Fruit fly (Drosophila melanogaster) Kc167 (cell line): Measurements from ENCODE around the gene CG7728.

Source experiments
- Myc ChIP-seq: fragments of >200 bp; optimal IDR thresholded peaks from 2 replicates; lab custom pipeline; 2017; ENCODE audit warnings: missing external identifiers
- h ChIP-seq: fragments of >200 bp; optimal IDR thresholded peaks from 3 replicates; lab custom pipeline; 2018; ENCODE audit warnings: missing external identifiers
- insv ChIP-seq: fragments of >200 bp; optimal IDR thresholded peaks from 3 replicates; lab custom pipeline; 2018; ENCODE audit warnings: missing external identifiers
- psq ChIP-seq: fragments of >200 bp; optimal IDR thresholded peaks from 2 replicates; lab custom pipeline; 2017; ENCODE audit warnings: missing external identifiers
- ttk ChIP-seq: sonication (Bioruptor generic); optimal IDR thresholded peaks from 2 replicates; lab custom pipeline; 2017; ENCODE audit warnings: missing external identifiers

DNA sequence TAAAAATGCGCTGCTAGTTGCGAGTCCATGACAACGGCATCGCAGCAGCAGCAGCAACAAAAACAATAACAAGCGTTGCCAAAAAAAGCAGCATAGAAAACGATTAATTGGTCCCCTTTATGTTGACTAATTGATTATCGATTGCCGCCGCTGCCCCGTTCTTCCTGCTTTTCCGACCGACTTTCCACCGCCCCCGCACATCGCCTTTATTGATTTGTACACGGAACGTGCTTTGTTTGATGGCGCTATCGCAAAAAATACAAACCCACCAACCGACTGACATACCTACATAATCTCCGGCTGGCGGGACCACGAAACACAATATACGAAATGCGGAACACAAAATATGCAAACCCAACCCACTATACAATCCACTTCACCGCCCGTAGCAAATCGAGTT lies 35.1 kb downstream of the CG7728 start:
- TF ChIP-seq psq (lab: Kevin White, UChicago), result no peak
- no peak for TF ChIP-seq h (lab: Kevin White, UChicago)
- TF ChIP-seq ttk (lab: Kevin White, UChicago), result no peak
- TF ChIP-seq Myc, result no peak
- TF ChIP-seq insv (lab: Kevin White, UChicago), result no peak
